Fruit fly (Drosophila melanogaster): ENCODE measurements around the gene sn.

sn gene

dm6 chrX:7937588-7938481, 26.0 kb upstream of the sn start:
- peak; percentile 85 for TF ChIP-seq fd96Ca (GFP tag; IDR thresholded peaks at IDR 0.05)
- peak; percentile 83 for TF ChIP-seq CG8159 (tag; optimal IDR thresholded peaks at IDR 0.05)
- no peak; the same call in 1 of the 2 replicates for TF ChIP-seq CG12605 (GFP tag; IDR thresholded peaks at IDR 0.05)
- TF ChIP-seq Ets98B (GFP tag; IDR thresholded peaks at IDR 0.05): peak; percentile 55; the same call in 1 of the 2 replicates
- TF ChIP-seq D1 (tag; optimal IDR thresholded peaks at IDR 0.05): no peak
- TF ChIP-seq CG4496 (GFP tag; IDR thresholded peaks at IDR 0.05): no peak; the same call in 1 of the 3 replicates
- no peak for TF ChIP-seq CG13204 (GFP tag; optimal IDR thresholded peaks at IDR 0.05)
- TF ChIP-seq gl (tag; optimal IDR thresholded peaks at IDR 0.05): no peak
- TF ChIP-seq CG17806 (tag; optimal IDR thresholded peaks at IDR 0.05): peak; percentile 54
- TF ChIP-seq Pif1A (GFP tag; optimal IDR thresholded peaks at IDR 0.05): peak; percentile 87
- peak; percentile 91 for TF ChIP-seq EcR (GFP tag; optimal IDR thresholded peaks at IDR 0.05)
- TF ChIP-seq Pif1B (GFP tag; optimal IDR thresholded peaks at IDR 0.05): peak; percentile 65
- TF ChIP-seq CG8301 (tag; optimal IDR thresholded peaks at IDR 0.05): peak; percentile 84
- peak; percentile 90 for TF ChIP-seq CG14655 (GFP tag; optimal IDR thresholded peaks at IDR 0.05)
- peak; percentile 34; the same call in 1 of the 2 replicates for TF ChIP-seq rn (GFP tag; IDR thresholded peaks at IDR 0.05)
- peak; percentile 75 for TF ChIP-seq CG9948 (tag; optimal IDR thresholded peaks at IDR 0.05)
- TF ChIP-seq CG10348 (GFP tag; IDR thresholded peaks at IDR 0.05): peak; percentile 47
- TF ChIP-seq CG32121 (GFP tag; IDR thresholded peaks at IDR 0.05): peak; percentile 82
- TF ChIP-seq CG15710 (tag; optimal IDR thresholded peaks at IDR 0.05): peak; percentile 75
- peak; percentile 79 for TF ChIP-seq Snoo (tag; optimal IDR thresholded peaks at IDR 0.05)
- peak; percentile 64 for TF ChIP-seq CG34367 (tag; optimal IDR thresholded peaks at IDR 0.05)

dm6 chrX:7938482-7938804, 25.4 kb upstream of the sn start:
- TF ChIP-seq CG15710 (tag; optimal IDR thresholded peaks at IDR 0.05): no peak
- no peak for TF ChIP-seq Pif1A (GFP tag; optimal IDR thresholded peaks at IDR 0.05)
- TF ChIP-seq CG32121 (GFP tag; IDR thresholded peaks at IDR 0.05): no peak
- no peak for TF ChIP-seq CG10348 (GFP tag; IDR thresholded peaks at IDR 0.05)
- TF ChIP-seq CG9948 (tag; optimal IDR thresholded peaks at IDR 0.05): no peak
- no peak for TF ChIP-seq CG34367 (tag; optimal IDR thresholded peaks at IDR 0.05)
- TF ChIP-seq CG14655 (GFP tag; optimal IDR thresholded peaks at IDR 0.05): no peak
- no peak for TF ChIP-seq D1 (tag; optimal IDR thresholded peaks at IDR 0.05)
- no peak for TF ChIP-seq CG4496 (GFP tag; IDR thresholded peaks at IDR 0.05)
- no peak for TF ChIP-seq CG8159 (tag; optimal IDR thresholded peaks at IDR 0.05)
- TF ChIP-seq CG17806 (tag; optimal IDR thresholded peaks at IDR 0.05): no peak
- TF ChIP-seq CG8301 (tag; optimal IDR thresholded peaks at IDR 0.05): no peak

dm6 chrX:7944151-7944713, 19.6 kb upstream of the sn start:
- TF ChIP-seq CG13204 (GFP tag; optimal IDR thresholded peaks at IDR 0.05) (peak; percentile 9), CG32121 (GFP tag; IDR thresholded peaks at IDR 0.05) (no peak), CG4496 (GFP tag; IDR thresholded peaks at IDR 0.05) (no peak), Pif1A (GFP tag; optimal IDR thresholded peaks at IDR 0.05) (no peak), Ets98B (GFP tag; IDR thresholded peaks at IDR 0.05) (no peak), CG12605 (GFP tag; IDR thresholded peaks at IDR 0.05) (no peak), EcR (GFP tag; optimal IDR thresholded peaks at IDR 0.05) (no peak)

dm6 chrX:7944772-7945722, 18.8 kb upstream of the sn start:
- TF ChIP-seq CG14655 (GFP tag; optimal IDR thresholded peaks at IDR 0.05) (peak; percentile 72), gl (tag; optimal IDR thresholded peaks at IDR 0.05) (no peak), CG13204 (GFP tag; optimal IDR thresholded peaks at IDR 0.05) (no peak), fd96Ca (GFP tag; IDR thresholded peaks at IDR 0.05) (peak; percentile 73; the same call in 2 of the 3 replicates), EcR (GFP tag; optimal IDR thresholded peaks at IDR 0.05) (peak; percentile 46), Pif1B (GFP tag; optimal IDR thresholded peaks at IDR 0.05) (peak; percentile 28), rn (GFP tag; IDR thresholded peaks at IDR 0.05) (no peak), D1 (tag; optimal IDR thresholded peaks at IDR 0.05) (no peak), CG17806 (tag; optimal IDR thresholded peaks at IDR 0.05) (peak; percentile 38), CG8159 (tag; optimal IDR thresholded peaks at IDR 0.05) (peak; percentile 55), CG8301 (tag; optimal IDR thresholded peaks at IDR 0.05) (peak; percentile 65), CG32121 (GFP tag; IDR thresholded peaks at IDR 0.05) (peak; percentile 30; the same call in 1 of the 2 replicates), CG12605 (GFP tag; IDR thresholded peaks at IDR 0.05) (no peak; the same call in none of the 2 replicates), Snoo (tag; optimal IDR thresholded peaks at IDR 0.05) (peak; percentile 60), Ets98B (GFP tag; IDR thresholded peaks at IDR 0.05) (peak; percentile 28), CG4496 (GFP tag; IDR thresholded peaks at IDR 0.05) (peak; percentile 76), CG15710 (tag; optimal IDR thresholded peaks at IDR 0.05) (peak; percentile 52), Pif1A (GFP tag; optimal IDR thresholded peaks at IDR 0.05) (peak; percentile 60), CG34367 (tag; optimal IDR thresholded peaks at IDR 0.05) (peak; percentile 17), CG10348 (GFP tag; IDR thresholded peaks at IDR 0.05) (peak; percentile 50; the same call in 1 of the 2 replicates), CG9948 (tag; optimal IDR thresholded peaks at IDR 0.05) (peak; percentile 57)

All from whole organism, pupa.